Worm (Caenorhabditis elegans): ENCODE measurements around the gene F53F4.15.

ce11 chrV:13645848-13646578 lies 25.2 kb downstream of the F53F4.15 start:
- TF ChIP-seq T22C8.4 (GFP tag; IDR thresholded peaks at IDR 0.05): no peak
- TF ChIP-seq flt-1 (GFP tag; IDR thresholded peaks at IDR 0.05): peak; percentile 31
- peak; percentile 70 for TF ChIP-seq klf-2 (GFP tag; conservative IDR thresholded peaks at IDR 0.05)
- TF ChIP-seq ztf-23 (GFP tag; IDR thresholded peaks at IDR 0.05): peak; percentile 51; the same call in 1 of the 2 replicates

Data from whole organism, midembryonic.